Worm (Caenorhabditis elegans): ENCODE results near the gene ttr-44.

Gene ttr-44

DNA sequence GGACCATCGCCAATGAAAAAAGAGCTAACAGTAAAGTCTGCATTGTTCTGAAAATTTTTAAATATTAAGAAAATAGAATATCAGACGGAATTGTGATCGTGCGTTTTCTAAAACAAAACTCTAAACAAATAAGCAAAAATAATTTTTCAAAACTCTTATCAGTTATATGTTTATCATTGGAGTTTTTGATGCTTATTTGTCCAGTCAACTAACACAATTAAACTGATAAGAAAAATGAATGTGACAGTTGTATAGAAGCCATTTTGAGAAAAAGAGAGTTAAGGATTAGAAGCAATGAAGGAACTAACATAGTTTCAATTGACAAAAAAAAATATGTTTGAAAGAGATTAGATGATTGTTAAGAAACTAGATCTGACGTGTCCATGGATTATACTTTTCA lies at the start of gene ttr-44:
ttr-44 (minus strand) TSS at position 47 of the 400 bp plus-strand sequence.
- TF ChIP-seq mxl-3 (GFP tag; optimal IDR thresholded peaks at IDR 0.05), result no peak
- peak; percentile 23 for TF ChIP-seq nhr-6 (tag; optimal IDR thresholded peaks at IDR 0.05)
- TF ChIP-seq spr-1 (tag; optimal IDR thresholded peaks at IDR 0.05), result no peak
- no peak for TF ChIP-seq F49E8.2 (tag; optimal IDR thresholded peaks at IDR 0.05; ENCODE audit: borderline replicate concordance)
- peak; percentile 29 for TF ChIP-seq zip-2 (tag; optimal IDR thresholded peaks at IDR 0.05)
- TF ChIP-seq pha-4 (GFP tag; IDR thresholded peaks at IDR 0.05), result no peak
- no peak for TF ChIP-seq pha-4 (tag; optimal IDR thresholded peaks at IDR 0.05)
- TF ChIP-seq fos-1 (tag; optimal IDR thresholded peaks at IDR 0.05), result no peak
- TF ChIP-seq ces-1 (GFP tag; optimal IDR thresholded peaks at IDR 0.05), result no peak
- 0 out of 2 replicates have a peak, but pooled peaks have one; percentile 40 for TF ChIP-seq php-3 (GFP tag; IDR thresholded peaks at IDR 0.05)
- TF ChIP-seq egl-43 (GFP tag; IDR thresholded peaks at IDR 0.05), result no peak
- no peak for TF ChIP-seq zfp-2 (tag; optimal IDR thresholded peaks at IDR 0.05)
- peak; percentile 72 for TF ChIP-seq nhr-28 (tag; optimal IDR thresholded peaks at IDR 0.05)
- TF ChIP-seq lin-29 (GFP tag; IDR thresholded peaks at IDR 0.05), result no peak
- TF ChIP-seq F10B5.3 (tag; optimal IDR thresholded peaks at IDR 0.05), result no peak
- no peak for TF ChIP-seq skn-1 (tag; optimal IDR thresholded peaks at IDR 0.05)
- no peak for TF ChIP-seq nhr-76 (tag; optimal IDR thresholded peaks at IDR 0.05)
- no peak for TF ChIP-seq ceh-28 (tag; optimal IDR thresholded peaks at IDR 0.05)
- no peak for TF ChIP-seq dpl-1 (GFP tag; optimal IDR thresholded peaks at IDR 0.05)
- TF ChIP-seq Y75B8A.6 (GFP tag; IDR thresholded peaks at IDR 0.05), result no peak
- TF ChIP-seq gei-8 (GFP tag; optimal IDR thresholded peaks at IDR 0.05), result no peak
- no peak for TF ChIP-seq unc-130 (GFP tag; optimal IDR thresholded peaks at IDR 0.05)
- TF ChIP-seq hif-1 (tag; optimal IDR thresholded peaks at IDR 0.05), result peak in 1 of 2 experiments; percentile 44
- TF ChIP-seq nhr-25 (tag; optimal IDR thresholded peaks at IDR 0.05; ENCODE audit: borderline replicate concordance, insufficient read depth), result no peak
- TF ChIP-seq dmd-6 (GFP tag; IDR thresholded peaks at IDR 0.05), result peak; percentile 76
- peak; percentile 57 for TF ChIP-seq nhr-77 (tag; optimal IDR thresholded peaks at IDR 0.05)
- TF ChIP-seq snpc-4 (tag; optimal IDR thresholded peaks at IDR 0.05), result no peak
- no peak for TF ChIP-seq attf-4 (tag; optimal IDR thresholded peaks at IDR 0.05)
- TF ChIP-seq hmg-1.1 (GFP tag; IDR thresholded peaks at IDR 0.05), result no peak
- TF ChIP-seq nhr-48 (tag; optimal IDR thresholded peaks at IDR 0.05), result no peak
- no peak for TF ChIP-seq R02D3.7 (tag; optimal IDR thresholded peaks at IDR 0.05)
- no peak for TF ChIP-seq fkh-10 (GFP tag; optimal IDR thresholded peaks at IDR 0.05)
- TF ChIP-seq F37D6.2 (tag; optimal IDR thresholded peaks at IDR 0.05), result no peak
- TF ChIP-seq sdz-12 (GFP tag; optimal IDR thresholded peaks at IDR 0.05), result no peak
- peak; percentile 92 for TF ChIP-seq dve-1 (tag; optimal IDR thresholded peaks at IDR 0.05; ENCODE audit: insufficient read depth)
- TF ChIP-seq ztf-11 (tag; optimal IDR thresholded peaks at IDR 0.05), result no peak
- TF ChIP-seq duxl-1 (tag; optimal IDR thresholded peaks at IDR 0.05; ENCODE audit: poor library complexity), result no peak
- TF ChIP-seq lin-13 (GFP tag; optimal IDR thresholded peaks at IDR 0.05), result no peak
- TF ChIP-seq dmd-8 (GFP tag; IDR thresholded peaks at IDR 0.05), result no peak
- no peak for TF ChIP-seq daf-16 (GFP tag; optimal IDR thresholded peaks at IDR 0.05)
- TF ChIP-seq daf-16 (tag; optimal IDR thresholded peaks at IDR 0.05), result peak; percentile 95
- no peak for TF ChIP-seq nhr-102 (tag; optimal IDR thresholded peaks at IDR 0.05)
- no peak for TF ChIP-seq set-16 (GFP tag; IDR thresholded peaks at IDR 0.05)
- TF ChIP-seq lin-1 (GFP tag; IDR thresholded peaks at IDR 0.05), result no peak
- TF ChIP-seq jun-1 (tag; optimal IDR thresholded peaks at IDR 0.05), result no peak
- TF ChIP-seq ama-1 (optimal IDR thresholded peaks at IDR 0.05), result no peak
- TF ChIP-seq T20F7.1 (GFP tag; optimal IDR thresholded peaks at IDR 0.05), result peak; percentile 16
- TF ChIP-seq lir-3 (tag; optimal IDR thresholded peaks at IDR 0.05), result no peak
- TF ChIP-seq pqm-1 (tag; optimal IDR thresholded peaks at IDR 0.05), result peak; percentile 70
- no peak for TF ChIP-seq unc-62 (GFP tag; optimal IDR thresholded peaks at IDR 0.05 in 1 of 2)
- no peak for TF ChIP-seq unc-62 (tag; optimal IDR thresholded peaks at IDR 0.05)
- no peak for TF ChIP-seq aly-2 (tag; optimal IDR thresholded peaks at IDR 0.05)
- TF ChIP-seq hlh-11 (tag; optimal IDR thresholded peaks at IDR 0.05), result peak; percentile 35
- TF ChIP-seq mep-1 (tag; optimal IDR thresholded peaks at IDR 0.05), result no peak

All from whole organism, L4 larva.